Worm (Caenorhabditis elegans) whole organism, L4 larva: ENCODE measurements around the gene F07G11.4.
"Not testable (repeated sequence)": the region's sequence is repeated elsewhere in the genome, so short reads cannot be mapped to it uniquely, and the experiment has no call there.

Experiments
- Y105C5A.15 ChIP-seq: fragments of 200-800 bp; sonication (Bioruptor generic); IDR thresholded peaks from 2 replicates; pipeline ENCODE4 v1.3.6; 2022; ENCODE audit warnings: missing genetic modification characterization, missing compliant biosample characterization
- Y48G9A.11 ChIP-seq: fragments of 200-800 bp; sonication (Bioruptor generic); IDR thresholded peaks from 2 replicates; pipeline ENCODE4 v1.3.6; 2022; ENCODE audit warnings: missing genetic modification reagents, missing genetic modification characterization, missing compliant biosample characterization
- Y5F2A.4 ChIP-seq: fragments of 200-800 bp; sonication (Bioruptor generic); optimal IDR thresholded peaks from 2 replicates; lab custom pipeline; 2018; ENCODE audit warnings: mild to moderate bottlenecking, missing genetic modification characterization, missing compliant biosample characterization
- ZK337.2 ChIP-seq: fragments of 200-800 bp; sonication (Bioruptor generic); IDR thresholded peaks from 2 replicates; pipeline ENCODE4 v1.3.6; 2022; ENCODE audit warnings: missing genetic modification reagents, missing genetic modification characterization, missing compliant biosample characterization
- ZK546.5 ChIP-seq, 2 experiments: sonication (generic microtip); optimal IDR thresholded peaks; 2 replicates each; lab custom pipeline; 2017; ENCODE audit warnings: missing biosample characterization in 2 of 2, missing genetic modification characterization in 2 of 2
- aha-1 ChIP-seq: fragments of 150-350 bp; peaks from one replicate; lab custom pipeline; 2014; ENCODE audit warnings: missing biosample characterization, missing genetic modification characterization
- ceh-28 ChIP-seq: fragments of 150-350 bp; optimal IDR thresholded peaks from 2 replicates; lab custom pipeline; 2014; ENCODE audit warnings: missing biosample characterization, missing genetic modification reagents, missing genetic modification characterization
- ceh-44 ChIP-seq: fragments of 200-800 bp; sonication (Bioruptor generic); IDR thresholded peaks from 2 replicates; pipeline ENCODE4 v1.3.6; 2022; ENCODE audit warnings: missing genetic modification reagents, missing genetic modification characterization, missing compliant biosample characterization
- ceh-62 ChIP-seq: sonication (generic microtip); optimal IDR thresholded peaks from 2 replicates; lab custom pipeline; 2017; ENCODE audit warnings: missing biosample characterization, missing genetic modification characterization
- ceh-82 ChIP-seq: sonication (generic microtip); optimal IDR thresholded peaks from 2 replicates; lab custom pipeline; 2017; ENCODE audit warnings: missing biosample characterization, missing genetic modification characterization
- ctbp-1 ChIP-seq: fragments of 200-800 bp; sonication (Bioruptor generic); IDR thresholded peaks from 2 replicates; pipeline ENCODE4 v1.3.6; 2022; ENCODE audit warnings: missing genetic modification reagents, missing genetic modification characterization, missing compliant biosample characterization
- dpl-1 ChIP-seq: fragments of 150-350 bp; optimal IDR thresholded peaks from 2 replicates; lab custom pipeline; 2014; ENCODE audit warnings: missing biosample characterization, missing genetic modification reagents, missing genetic modification characterization
- duxl-1 ChIP-seq: sonication (generic microtip); optimal IDR thresholded peaks from 2 replicates; lab custom pipeline; 2016; ENCODE audit warnings: mild to moderate bottlenecking, missing genetic modification characterization, moderate library complexity, missing compliant biosample characterization; ENCODE audit not compliant: poor library complexity
- gei-8 ChIP-seq: fragments of 200-800 bp; sonication (Bioruptor generic); optimal IDR thresholded peaks from 2 replicates; lab custom pipeline; 2018; ENCODE audit warnings: mild to moderate bottlenecking, missing genetic modification characterization, missing compliant biosample characterization
- hif-1 ChIP-seq, 2 experiments: sonication (generic microtip); optimal IDR thresholded peaks; 2 replicates each; lab custom pipeline; 2016 to 2017; ENCODE audit warnings: missing compliant biosample characterization in 2 of 2, missing genetic modification characterization in 2 of 2, missing genetic modification reagents in 2 of 2, missing genotype in 2 of 2, mild to moderate bottlenecking in 1 of 2
- hlh-11 ChIP-seq: fragments of 200-800 bp; sonication (Bioruptor generic); optimal IDR thresholded peaks from 2 replicates; lab custom pipeline; 2018; ENCODE audit warnings: mild to moderate bottlenecking, missing genetic modification characterization, missing compliant biosample characterization
- hlh-30 ChIP-seq: sonication (generic microtip); optimal IDR thresholded peaks from 2 replicates; lab custom pipeline; 2017; ENCODE audit warnings: antibody characterized with exemption, mild to moderate bottlenecking, missing genetic modification characterization, missing compliant biosample characterization; ENCODE audit not compliant: insufficient read depth
- hmg-1.1 ChIP-seq: fragments of 200-800 bp; sonication (Bioruptor generic); IDR thresholded peaks from 2 replicates; pipeline ENCODE4 v1.3.6; 2022; ENCODE audit warnings: missing genetic modification reagents, missing genetic modification characterization, missing compliant biosample characterization
- lin-15B ChIP-seq: fragments of 150-350 bp; sonication (generic microtip); optimal IDR thresholded peaks from 3 replicates; lab custom pipeline; 2014; ENCODE audit warnings: missing biosample characterization, missing genetic modification characterization
- lin-38 ChIP-seq: fragments of 200-800 bp; sonication (Bioruptor generic); IDR thresholded peaks from 2 replicates; pipeline ENCODE4 v1.3.6; 2022; ENCODE audit warnings: missing genetic modification reagents, missing genetic modification characterization, missing compliant biosample characterization
- lin-39 ChIP-seq: fragments of 150-350 bp; optimal IDR thresholded peaks from 2 replicates; lab custom pipeline; 2014; ENCODE audit warnings: missing biosample characterization, missing genetic modification reagents, missing genetic modification characterization
- lsy-2 ChIP-seq, 2 experiments: fragments of 150-350 bp in 1 of 2; sonication (generic microtip) in 1 of 2; optimal IDR thresholded peaks; 2 replicates each; lab custom pipeline; 2014 to 2017; ENCODE audit warnings: missing biosample characterization in 2 of 2, missing genetic modification characterization in 2 of 2
- madf-9 ChIP-seq: fragments of 200-800 bp; sonication (Bioruptor generic); conservative IDR thresholded peaks from 2 replicates; pipeline ENCODE4 v1.3.6; 2022; ENCODE audit warnings: missing genetic modification reagents, missing genetic modification characterization, missing compliant biosample characterization
- mxl-2 ChIP-seq: fragments of 200-800 bp; sonication (Bioruptor generic); conservative IDR thresholded peaks from 2 replicates; pipeline ENCODE4 v1.3.6; 2022; ENCODE audit warnings: missing genetic modification reagents, missing genetic modification characterization, missing compliant biosample characterization
- nhr-25 ChIP-seq: sonication (generic microtip); optimal IDR thresholded peaks from 2 replicates; lab custom pipeline; 2017; ENCODE audit warnings: missing genetic modification characterization, mild to moderate bottlenecking, missing compliant biosample characterization, antibody characterized with exemption, moderate library complexity, borderline replicate concordance; ENCODE audit not compliant: insufficient read depth
- nhr-28 ChIP-seq: fragments of 150-350 bp; optimal IDR thresholded peaks from 2 replicates; lab custom pipeline; 2014; ENCODE audit warnings: missing biosample characterization, missing genetic modification characterization
- nhr-76 ChIP-seq: fragments of 150-350 bp; optimal IDR thresholded peaks from 2 replicates; lab custom pipeline; 2014; ENCODE audit warnings: missing biosample characterization, missing genetic modification characterization
- nhr-77 ChIP-seq: fragments of 150-350 bp; optimal IDR thresholded peaks from 2 replicates; lab custom pipeline; 2014; ENCODE audit warnings: missing biosample characterization, missing genetic modification characterization
- php-3 ChIP-seq: fragments of 200-800 bp; sonication (Bioruptor generic); IDR thresholded peaks from 2 replicates; pipeline ENCODE4 v1.3.6; 2022; ENCODE audit warnings: missing genetic modification reagents, missing genetic modification characterization, missing compliant biosample characterization
- rbr-2 ChIP-seq: sonication (generic microtip); optimal IDR thresholded peaks from 2 replicates; lab custom pipeline; 2016; ENCODE audit warnings: missing genotype, missing genetic modification characterization, missing compliant biosample characterization
- saeg-2 ChIP-seq: fragments of 200-800 bp; sonication (Bioruptor generic); IDR thresholded peaks from 2 replicates; pipeline ENCODE4 v1.3.6; 2022; ENCODE audit warnings: missing genetic modification reagents, missing genetic modification characterization, missing compliant biosample characterization
- set-16 ChIP-seq: fragments of 200-800 bp; sonication (Bioruptor generic); IDR thresholded peaks from 2 replicates; pipeline ENCODE4 v1.3.6; 2022; ENCODE audit warnings: missing genetic modification reagents, missing genetic modification characterization, missing compliant biosample characterization
- spr-1 ChIP-seq: sonication (generic microtip); optimal IDR thresholded peaks from 2 replicates; lab custom pipeline; 2016; ENCODE audit warnings: mild to moderate bottlenecking, missing genetic modification characterization, missing compliant biosample characterization
- tag-97 ChIP-seq: fragments of 200-800 bp; sonication (Bioruptor generic); IDR thresholded peaks from 2 replicates; pipeline ENCODE4 v1.3.6; 2022; ENCODE audit warnings: missing genetic modification characterization, missing compliant biosample characterization
- unc-130 ChIP-seq: sonication (generic microtip); optimal IDR thresholded peaks from 2 replicates; lab custom pipeline; 2016; ENCODE audit warnings: missing genetic modification reagents, missing genetic modification characterization, missing compliant biosample characterization
- unc-62 ChIP-seq, 3 experiments: fragments of 150-350 bp in 1 of 3; sonication (generic microtip); optimal IDR thresholded peaks in 2 of 3; peaks in 1 of 3; 1 replicate in 1 of 3; 2 replicates in 2 of 3; lab custom pipeline; 2014 to 2017; ENCODE audit warnings: missing biosample characterization in 3 of 3, missing genetic modification characterization in 3 of 3, missing genetic modification reagents in 3 of 3, missing genotype in 1 of 3
- zfp-2 ChIP-seq: sonication (generic microtip); optimal IDR thresholded peaks from 2 replicates; lab custom pipeline; 2016; ENCODE audit warnings: mild to moderate bottlenecking, missing genetic modification characterization, missing compliant biosample characterization
- ztf-11 ChIP-seq: fragments of 150-350 bp; optimal IDR thresholded peaks from 2 replicates; lab custom pipeline; 2014; ENCODE audit warnings: missing biosample characterization, missing genetic modification characterization

F07G11.4 gene

DNA sequence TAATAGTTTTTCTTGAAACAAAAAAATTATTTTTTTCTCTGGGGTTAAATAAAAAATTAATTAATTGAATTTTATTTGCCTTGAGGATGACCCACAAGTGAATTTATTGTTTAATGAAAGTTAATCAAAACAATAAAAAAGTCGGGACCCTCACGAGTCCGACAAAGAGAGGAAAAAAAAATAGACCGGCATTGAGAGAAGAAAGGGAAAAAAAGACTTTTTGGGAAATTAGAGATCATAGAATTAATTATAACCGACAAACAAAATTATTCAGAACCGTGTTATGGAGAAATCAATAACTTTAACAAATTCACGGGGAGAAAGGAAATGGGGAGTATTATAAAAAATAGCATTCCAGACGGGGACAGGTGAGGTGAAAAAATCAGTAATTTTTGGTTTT is 42.0 kb upstream of the F07G11.4 start, which contains the start of gene F10G2.7:
F10G2.7 (minus strand) TSS at position 101 of the 400 bp plus-strand sequence.
- TF ChIP-seq nhr-28; rbr-2; duxl-1 (tag; lab: Kevin White, UChicago): not testable (repeated sequence)

DNA sequence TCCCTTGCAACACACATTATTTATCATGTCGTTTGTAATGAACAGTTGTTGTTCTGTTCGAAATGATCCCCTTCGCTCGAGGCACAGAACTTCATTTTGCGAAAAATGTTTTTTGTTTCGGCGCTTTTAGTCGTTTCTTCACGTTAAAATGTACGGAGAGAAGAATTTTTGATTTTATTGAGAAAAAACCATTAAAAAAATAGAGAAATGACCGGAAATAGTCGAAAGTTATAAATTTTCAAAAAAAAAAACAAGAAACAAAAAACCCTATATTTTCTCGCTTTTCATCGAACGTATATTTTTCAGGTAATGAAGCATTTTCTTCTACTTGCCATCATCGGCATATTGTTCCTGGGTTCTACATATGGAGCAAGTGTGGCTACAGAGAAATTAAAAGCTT is 37.1 kb upstream of the F07G11.4 start, which contains the start of gene F10G2.1:
F10G2.1 (plus strand) TSS at position 301 of the 400 bp plus-strand sequence.
- TF ChIP-seq nhr-76 (tag; lab: Kevin White, UChicago): no peak
- TF ChIP-seq aha-1 (tag; lab: Kevin White, UChicago): peak; percentile 72
- peak in 1 of 2 experiments; percentile 43 for TF ChIP-seq unc-62 (GFP tag; optimal IDR thresholded peaks at IDR 0.05 in 1 of 2; lab: Kevin White, UChicago)
- TF ChIP-seq unc-62 (tag; optimal IDR thresholded peaks at IDR 0.05; lab: Kevin White, UChicago): no peak
- TF ChIP-seq ceh-82 (tag; lab: Kevin White, UChicago): no peak

DNA sequence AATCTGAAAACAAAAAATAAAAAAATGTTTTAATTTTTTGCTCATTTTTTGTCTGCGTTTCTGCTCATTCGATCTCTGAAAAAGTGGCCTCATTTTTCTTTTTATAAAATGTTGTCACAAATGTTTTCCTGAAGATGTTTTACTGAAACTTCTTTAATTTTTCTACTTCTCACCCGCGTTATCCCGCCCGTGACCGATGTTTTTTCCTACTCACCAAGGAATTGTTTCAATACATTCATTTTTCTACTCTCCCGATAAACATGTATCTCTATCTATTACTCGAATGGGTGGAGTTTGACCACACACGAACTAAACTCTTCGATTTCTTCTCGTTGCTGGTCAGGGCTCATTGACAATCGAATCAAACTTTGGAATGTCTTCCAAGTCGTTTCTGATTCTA is 35.7 kb upstream of the F07G11.4 start, which contains the start of gene F10G2.2:
F10G2.2 (plus strand) TSS at position 301 of the 400 bp plus-strand sequence.
- TF ChIP-seq saeg-2 (GFP tag; lab: Robert Waterston, UW) (no peak), ceh-62 (tag; lab: Kevin White, UChicago) (no peak), lin-38 (no peak), dpl-1 (GFP tag; lab: Kevin White, UChicago) (no peak), zfp-2 (tag; lab: Kevin White, UChicago) (no peak), ZK546.5 (tag; optimal IDR thresholded peaks at IDR 0.05; lab: Kevin White, UChicago) (no peak), nhr-25 (tag; lab: Kevin White, UChicago) (no peak)

DNA sequence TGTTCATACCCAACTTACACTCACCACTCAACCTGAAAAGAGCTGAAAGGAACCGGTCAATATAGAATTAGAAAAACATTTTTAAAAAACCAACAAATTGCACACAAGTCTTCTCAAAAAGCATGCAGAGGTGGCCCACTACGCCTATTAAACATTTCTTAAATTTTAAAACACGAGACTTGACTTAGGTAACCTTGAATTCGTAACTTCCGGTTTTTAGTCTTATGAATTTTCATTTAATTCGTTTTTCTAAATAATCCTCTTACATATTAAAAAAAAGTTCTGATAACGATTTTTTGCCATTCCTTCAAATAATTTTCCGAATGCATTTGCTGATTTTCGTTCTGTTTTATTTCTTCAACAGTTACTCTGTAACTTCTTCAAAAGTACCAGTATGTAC is 32.9 kb upstream of the F07G11.4 start, which contains the start of gene clec-7:
clec-7 (plus strand) TSS at position 301 of the 400 bp plus-strand sequence.
- TF ChIP-seq madf-9 (GFP tag; lab: Robert Waterston, UW) (no peak), hlh-30 (tag; lab: Kevin White, UChicago) (no peak), unc-62 (GFP tag; optimal IDR thresholded peaks at IDR 0.05 in 1 of 2; lab: Kevin White, UChicago) (peak in 1 of 2 experiments; percentile 43), unc-62 (tag; optimal IDR thresholded peaks at IDR 0.05; lab: Kevin White, UChicago) (no peak), set-16 (no peak), Y5F2A.4 (no peak)

DNA sequence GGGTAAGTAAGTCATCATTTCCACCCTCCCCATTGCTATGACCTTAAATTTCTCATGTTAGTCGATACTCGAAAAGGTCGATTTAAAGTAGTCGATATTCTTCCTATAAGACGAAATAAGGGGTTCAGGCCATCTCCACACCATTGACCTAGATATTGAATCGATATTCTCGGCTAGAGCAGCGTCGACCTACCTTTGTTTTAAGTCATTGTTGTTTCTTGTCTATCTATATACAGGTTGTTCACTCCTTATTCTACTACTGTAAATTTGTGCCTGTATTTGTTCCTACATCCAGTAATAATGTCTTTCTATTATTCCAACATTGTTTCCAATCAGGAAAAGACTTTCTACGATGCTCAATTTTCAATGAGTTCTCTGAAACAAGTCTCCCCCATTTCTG is 31.8 kb upstream of the F07G11.4 start, which contains the start of gene F10G2.4:
F10G2.4 (plus strand) TSS at position 301 of the 400 bp plus-strand sequence.
- TF ChIP-seq tag-97 (no peak), ctbp-1 (no peak), gei-8 (GFP tag; lab: Kevin White, UChicago) (no peak), mxl-2 (GFP tag; lab: Robert Waterston, UW) (no peak), hif-1 (tag; optimal IDR thresholded peaks at IDR 0.05; lab: Kevin White, UChicago) (no peak), Y48G9A.11 (no peak), php-3 (GFP tag; lab: Robert Waterston, UW) (no peak), ceh-28 (tag; lab: Kevin White, UChicago) (no peak)

DNA sequence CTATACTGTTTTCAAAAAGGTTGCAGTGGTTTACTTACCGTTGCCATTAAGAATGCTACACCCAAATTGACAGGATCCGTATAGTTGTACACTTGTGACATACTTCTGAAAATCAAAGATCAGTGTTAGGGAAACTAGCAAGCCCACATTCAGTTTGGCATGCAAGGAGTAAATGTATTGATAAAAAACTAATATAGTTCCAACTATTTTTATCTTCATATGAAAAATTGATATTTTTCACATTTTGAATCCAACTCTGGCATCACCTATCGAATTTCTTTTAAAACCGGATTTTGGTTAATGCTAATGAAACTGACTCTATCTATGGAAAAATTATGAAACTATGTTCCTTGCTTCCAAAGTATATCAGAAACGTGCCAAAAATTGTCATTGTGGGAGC is 30.1 kb upstream of the F07G11.4 start, which contains the start of gene srx-92:
srx-92 (minus strand) TSS at position 101 of the 400 bp plus-strand sequence.
- TF ChIP-seq Y105C5A.15 (GFP tag; lab: Robert Waterston, UW): no peak
- no peak for TF ChIP-seq unc-130
- TF ChIP-seq Y48G9A.11: no peak
- TF ChIP-seq hlh-11 (tag; lab: Kevin White, UChicago): no peak
- TF ChIP-seq lsy-2 (tag; optimal IDR thresholded peaks at IDR 0.05; lab: Kevin White, UChicago): no peak
- no peak for TF ChIP-seq ceh-44 (GFP tag; lab: Robert Waterston, UW)
- TF ChIP-seq spr-1: no peak
- no peak for TF ChIP-seq lin-39 (tag; lab: Kevin White, UChicago)
- no peak for TF ChIP-seq ceh-62 (tag; lab: Kevin White, UChicago)
- no peak for TF ChIP-seq mxl-2 (GFP tag; lab: Robert Waterston, UW)
- no peak for TF ChIP-seq aha-1 (tag; lab: Kevin White, UChicago)
- no peak for TF ChIP-seq nhr-25 (tag; lab: Kevin White, UChicago)
- TF ChIP-seq nhr-28: no peak
- TF ChIP-seq php-3 (GFP tag; lab: Robert Waterston, UW): no peak
- TF ChIP-seq lin-15B (tag; lab: Kevin White, UChicago): no peak
- TF ChIP-seq nhr-77 (tag; lab: Kevin White, UChicago): no peak
- no peak for TF ChIP-seq ZK337.2 (GFP tag; lab: Robert Waterston, UW)
- TF ChIP-seq hmg-1.1 (GFP tag; lab: Robert Waterston, UW): no peak
- no peak for TF ChIP-seq ztf-11
